Worm (Caenorhabditis elegans): ENCODE measurements around the gene T16A1.4.

DNA sequence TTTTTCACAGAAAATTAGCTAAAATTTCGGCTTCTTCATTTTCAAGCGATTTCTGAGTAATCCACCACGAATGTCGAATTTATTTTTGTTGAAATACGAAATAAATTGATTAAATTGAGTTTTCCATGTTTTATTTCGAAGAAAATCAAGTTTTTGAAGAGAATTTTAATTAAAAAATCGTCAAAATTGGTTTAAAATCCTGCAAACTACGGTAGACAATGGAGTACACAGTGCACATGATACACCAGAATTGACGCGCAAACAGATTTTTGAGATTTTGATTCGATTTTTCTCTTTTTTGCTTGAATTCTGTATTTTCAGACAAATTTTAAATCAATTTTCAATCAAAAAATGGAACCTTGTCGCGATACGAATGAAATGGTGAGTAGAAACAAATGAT, 48.1 kb upstream of the T16A1.4 start, which contains the start of gene F59H6.14:
- TF ChIP-seq nfya-1 (tag; optimal IDR thresholded peaks at IDR 0.05; ENCODE audit: borderline replicate concordance, insufficient read depth) (no peak), pha-4 (tag; optimal IDR thresholded peaks at IDR 0.05) (no peak), athp-1 (tag; optimal IDR thresholded peaks at IDR 0.05) (no peak), mel-28 (tag; optimal IDR thresholded peaks at IDR 0.05; ENCODE audit: borderline replicate concordance) (no peak), mes-4 (tag; optimal IDR thresholded peaks at IDR 0.05) (no peak), ZK185.1 (tag; optimal IDR thresholded peaks at IDR 0.05; ENCODE audit: poor library complexity, severe bottlenecking) (no peak), madf-3 (GFP tag; IDR thresholded peaks at IDR 0.05) (no peak), ztf-18 (tag; optimal IDR thresholded peaks at IDR 0.05) (no peak), F55B11.4 (tag; optimal IDR thresholded peaks at IDR 0.05; ENCODE audit: borderline replicate concordance, insufficient read depth) (no peak), him-1 (tag; optimal IDR thresholded peaks at IDR 0.05) (no peak), ama-1 (optimal IDR thresholded peaks at IDR 0.05) (no peak), ama-1 (GFP tag; optimal IDR thresholded peaks at IDR 0.05) (no peak)
